Worm (Caenorhabditis elegans) whole organism, young adult: Measurements from ENCODE around the gene flp-3.

Source experiments
- B0019.2 ChIP-seq: fragments of 200-800 bp; sonication (Bioruptor generic); conservative IDR thresholded peaks from 2 replicates; pipeline ENCODE4 v1.3.6; 2022; ENCODE audit warnings: missing genetic modification reagents, missing genetic modification characterization, missing compliant biosample characterization
- B0035.1 ChIP-seq: sonication (generic microtip); optimal IDR thresholded peaks from 2 replicates; lab custom pipeline; 2016; ENCODE audit warnings: missing genetic modification characterization, mild to moderate bottlenecking, missing compliant biosample characterization, missing genotype, missing genetic modification reagents
- B0336.3 ChIP-seq: fragments of 200-800 bp; sonication (Bioruptor generic); IDR thresholded peaks from 2 replicates; pipeline ENCODE4 v1.3.6; 2022; ENCODE audit warnings: missing genetic modification characterization, missing compliant biosample characterization
- F10E7.11 ChIP-seq: sonication (generic microtip); optimal IDR thresholded peaks from 2 replicates; lab custom pipeline; 2017; ENCODE audit warnings: mild to moderate bottlenecking, missing genetic modification characterization, moderate library complexity, missing compliant biosample characterization
- F37B4.10 ChIP-seq: fragments of 200-800 bp; sonication (Bioruptor generic); IDR thresholded peaks from 2 replicates; pipeline ENCODE4 v1.3.6; 2022; ENCODE audit warnings: missing genetic modification characterization, missing compliant biosample characterization
- F57A8.1 ChIP-seq: fragments of 200-800 bp; sonication (Bioruptor generic); optimal IDR thresholded peaks from 2 replicates; lab custom pipeline; 2018; ENCODE audit warnings: mild to moderate bottlenecking, missing genetic modification characterization, moderate library complexity, missing compliant biosample characterization
- F57C9.4 ChIP-seq: sonication (generic microtip); optimal IDR thresholded peaks from 2 replicates; lab custom pipeline; 2017; ENCODE audit warnings: mild to moderate bottlenecking, missing genetic modification characterization, missing compliant biosample characterization
- K12H6.12 ChIP-seq: fragments of 200-800 bp; sonication (Bioruptor generic); optimal IDR thresholded peaks from 2 replicates; lab custom pipeline; 2018; ENCODE audit warnings: mild to moderate bottlenecking, missing genetic modification characterization, missing compliant biosample characterization
- Y53F4B.3 ChIP-seq: fragments of 200-800 bp; sonication (Bioruptor generic); IDR thresholded peaks from 2 replicates; pipeline ENCODE4 v1.3.6; 2022; ENCODE audit warnings: missing genetic modification reagents, missing genetic modification characterization, missing compliant biosample characterization
- Y53G8AR.9 ChIP-seq: fragments of 200-800 bp; sonication (Bioruptor generic); conservative IDR thresholded peaks from 2 replicates; pipeline ENCODE4 v1.3.6; 2022; ENCODE audit warnings: missing genetic modification reagents, missing genetic modification characterization, missing compliant biosample characterization
- Y56A3A.18 ChIP-seq: fragments of 200-800 bp; sonication (Bioruptor generic); IDR thresholded peaks from 2 replicates; pipeline ENCODE4 v1.3.6; 2022; ENCODE audit warnings: missing genetic modification reagents, missing genetic modification characterization, missing compliant biosample characterization
- ZK185.1 ChIP-seq: sonication (generic microtip); optimal IDR thresholded peaks from 2 replicates; lab custom pipeline; 2016; ENCODE audit warnings: mild to moderate bottlenecking, missing genetic modification characterization, missing compliant biosample characterization; ENCODE audit not compliant: poor library complexity, severe bottlenecking
- ama-1 ChIP-seq, 3 experiments: fragments of 150-350 bp in 1 of 3; sonication (generic microtip) in 2 of 3; optimal IDR thresholded peaks; 2 replicates each; lab custom pipeline; 2014 to 2018; ENCODE audit warnings: missing biosample characterization in 2 of 3, missing genetic modification characterization in 2 of 3, missing genetic modification reagents in 2 of 3
- aptf-3 ChIP-seq: fragments of 200-800 bp; sonication (Bioruptor generic); IDR thresholded peaks from 2 replicates; pipeline ENCODE4 v1.3.6; 2022; ENCODE audit warnings: missing genetic modification characterization, missing compliant biosample characterization
- atf-7 ChIP-seq: sonication (generic microtip); optimal IDR thresholded peaks from 2 replicates; lab custom pipeline; 2017; ENCODE audit warnings: mild to moderate bottlenecking, missing genetic modification characterization, missing compliant biosample characterization
- athp-1 ChIP-seq: sonication (generic microtip); optimal IDR thresholded peaks from 2 replicates; lab custom pipeline; 2017; ENCODE audit warnings: mild to moderate bottlenecking, missing genetic modification characterization, missing compliant biosample characterization
- bed-1 ChIP-seq: fragments of 200-800 bp; sonication (Bioruptor generic); IDR thresholded peaks from 2 replicates; pipeline ENCODE4 v1.3.6; 2022; ENCODE audit warnings: missing genetic modification reagents, missing genetic modification characterization, missing compliant biosample characterization
- bed-2 ChIP-seq: fragments of 200-800 bp; sonication (Bioruptor generic); IDR thresholded peaks from 2 replicates; pipeline ENCODE4 v1.3.6; 2022; ENCODE audit warnings: missing genetic modification reagents, missing genetic modification characterization, missing compliant biosample characterization
- ccch-3 ChIP-seq: fragments of 200-800 bp; sonication (Bioruptor generic); optimal IDR thresholded peaks from 2 replicates; lab custom pipeline; 2018; ENCODE audit warnings: mild to moderate bottlenecking, missing genetic modification characterization, missing compliant biosample characterization
- cebp-2 ChIP-seq: fragments of 200-800 bp; sonication (Bioruptor generic); IDR thresholded peaks from 2 replicates; pipeline ENCODE4 v1.3.6; 2022; ENCODE audit warnings: missing genetic modification characterization, missing compliant biosample characterization
- ceh-27 ChIP-seq: fragments of 200-800 bp; sonication (Bioruptor generic); optimal IDR thresholded peaks from 2 replicates; lab custom pipeline; 2018; ENCODE audit warnings: mild to moderate bottlenecking, missing genetic modification characterization, moderate library complexity, missing compliant biosample characterization
- egrh-3 ChIP-seq: fragments of 200-800 bp; sonication (Bioruptor generic); IDR thresholded peaks from 2 replicates; pipeline ENCODE4 v1.3.6; 2022; ENCODE audit warnings: missing genetic modification reagents, missing genetic modification characterization, missing compliant biosample characterization
- him-1 ChIP-seq: sonication (generic microtip); optimal IDR thresholded peaks from 2 replicates; lab custom pipeline; 2016; ENCODE audit warnings: missing genotype, missing genetic modification reagents, missing genetic modification characterization, missing compliant biosample characterization
- hlh-12 ChIP-seq: sonication (generic microtip); optimal IDR thresholded peaks from 2 replicates; lab custom pipeline; 2016; ENCODE audit warnings: missing genetic modification characterization, missing compliant biosample characterization
- hmg-1.2 ChIP-seq: fragments of 200-800 bp; sonication (Bioruptor generic); IDR thresholded peaks from 2 replicates; pipeline ENCODE4 v1.3.6; 2022; ENCODE audit warnings: missing genetic modification reagents, missing genetic modification characterization, missing compliant biosample characterization
- hrde-1 ChIP-seq: sonication (generic microtip); optimal IDR thresholded peaks from 2 replicates; lab custom pipeline; 2016; ENCODE audit warnings: missing genetic modification characterization, mild to moderate bottlenecking, missing compliant biosample characterization, moderate library complexity, missing genotype, missing genetic modification reagents, borderline replicate concordance
- hsf-1 ChIP-seq: fragments of 200-800 bp; sonication (Bioruptor generic); IDR thresholded peaks from 2 replicates; pipeline ENCODE4 v1.3.6; 2022; ENCODE audit warnings: missing genetic modification reagents, missing genetic modification characterization, missing compliant biosample characterization
- lag-1 ChIP-seq: fragments of 200-800 bp; sonication (Bioruptor generic); IDR thresholded peaks from 2 replicates; pipeline ENCODE4 v1.3.6; 2022; ENCODE audit warnings: missing genetic modification reagents, missing genetic modification characterization, missing compliant biosample characterization
- lin-26 ChIP-seq: fragments of 200-800 bp; sonication (Bioruptor generic); IDR thresholded peaks from 2 replicates; pipeline ENCODE4 v1.3.6; 2022; ENCODE audit warnings: missing genetic modification reagents, missing genetic modification characterization, missing compliant biosample characterization
- lin-40 ChIP-seq: sonication (generic microtip); optimal IDR thresholded peaks from 2 replicates; lab custom pipeline; 2016; ENCODE audit warnings: missing genetic modification characterization, mild to moderate bottlenecking, missing compliant biosample characterization, missing genotype, missing genetic modification reagents
- lsy-27 ChIP-seq: sonication (generic microtip); optimal IDR thresholded peaks from 2 replicates; lab custom pipeline; 2017; ENCODE audit warnings: missing genetic modification characterization, mild to moderate bottlenecking, missing compliant biosample characterization, antibody characterized with exemption, missing genotype, borderline replicate concordance; ENCODE audit not compliant: insufficient read depth
- madf-10 ChIP-seq: sonication (generic microtip); optimal IDR thresholded peaks from 2 replicates; lab custom pipeline; 2016; ENCODE audit warnings: mild to moderate bottlenecking, missing genetic modification characterization, missing compliant biosample characterization
- nfyb-1 ChIP-seq: fragments of 200-800 bp; sonication (Bioruptor generic); IDR thresholded peaks from 2 replicates; pipeline ENCODE4 v1.3.6; 2022; ENCODE audit warnings: missing genetic modification reagents, missing genetic modification characterization, missing compliant biosample characterization
- nhr-120 ChIP-seq: fragments of 200-800 bp; sonication (Bioruptor generic); IDR thresholded peaks from 2 replicates; pipeline ENCODE4 v1.3.6; 2022; ENCODE audit warnings: missing genetic modification characterization, missing compliant biosample characterization
- nhr-179 ChIP-seq: sonication (generic microtip); optimal IDR thresholded peaks from 2 replicates; lab custom pipeline; 2016; ENCODE audit warnings: mild to moderate bottlenecking, missing genetic modification characterization, missing compliant biosample characterization
- nhr-80 ChIP-seq: sonication (generic microtip); optimal IDR thresholded peaks from 2 replicates; lab custom pipeline; 2016; ENCODE audit warnings: missing genetic modification characterization, missing compliant biosample characterization
- rcor-1 ChIP-seq: fragments of 200-800 bp; sonication (Bioruptor generic); IDR thresholded peaks from 2 replicates; pipeline ENCODE4 v1.3.6; 2022; ENCODE audit warnings: missing genetic modification reagents, missing genetic modification characterization, missing compliant biosample characterization
- rpc-1 ChIP-seq, 2 experiments: fragments of 150-350 bp in 1 of 2; sonication (generic microtip) in 1 of 2; optimal IDR thresholded peaks; 2 replicates each; lab custom pipeline; 2014 to 2018; ENCODE audit warnings: missing biosample characterization in 1 of 2, missing genetic modification characterization in 1 of 2, missing genetic modification reagents in 1 of 2, missing genotype in 1 of 2
- somi-1 ChIP-seq: fragments of 200-800 bp; sonication (Bioruptor generic); optimal IDR thresholded peaks from 2 replicates; lab custom pipeline; 2018; ENCODE audit warnings: mild to moderate bottlenecking, missing genetic modification characterization, missing compliant biosample characterization
- tbp1 ChIP-seq: fragments of 200-800 bp; sonication (Bioruptor generic); optimal IDR thresholded peaks from 2 replicates; lab custom pipeline; 2018; ENCODE audit warnings: mild to moderate bottlenecking, missing genetic modification characterization, missing compliant biosample characterization
- tbx-9 ChIP-seq: sonication (generic microtip); optimal IDR thresholded peaks from 2 replicates; lab custom pipeline; 2016; ENCODE audit warnings: borderline replicate concordance, missing genetic modification characterization, inconsistent platforms, missing compliant biosample characterization
- tlf-1 ChIP-seq: fragments of 200-800 bp; sonication (Bioruptor generic); optimal IDR thresholded peaks from 2 replicates; lab custom pipeline; 2018; ENCODE audit warnings: mild to moderate bottlenecking, missing genetic modification characterization, missing compliant biosample characterization
- zfh-2 ChIP-seq: fragments of 200-800 bp; sonication (Bioruptor generic); conservative IDR thresholded peaks from 2 replicates; pipeline ENCODE4 v1.3.6; 2022; ENCODE audit warnings: missing genetic modification reagents, missing genetic modification characterization, missing compliant biosample characterization
- ztf-18 ChIP-seq: sonication (generic microtip); optimal IDR thresholded peaks from 2 replicates; lab custom pipeline; 2016; ENCODE audit warnings: missing genotype, mild to moderate bottlenecking, missing genetic modification characterization, missing compliant biosample characterization

flp-3 gene

ce11 chrX:10132546-10133032, 39.8 kb upstream of the flp-3 start (continued):
- peak; percentile 92 for TF ChIP-seq rpc-1 (optimal IDR thresholded peaks at IDR 0.05; lab: Kevin White, UChicago)
- peak; percentile 89 for TF ChIP-seq rpc-1 (tag; optimal IDR thresholded peaks at IDR 0.05; lab: Kevin White, UChicago)
- peak; percentile 96 for TF ChIP-seq tbp1
- TF ChIP-seq tlf-1, result peak; percentile 35
- 0 out of 2 replicates have a peak, but pooled peaks have one; percentile 65 for TF ChIP-seq aptf-3 (GFP tag; lab: Robert Waterston, UW)
- peak; percentile 50 for TF ChIP-seq ztf-18 (tag; lab: Kevin White, UChicago)
- peak; percentile 65; the same call in 1 of the 2 replicates for TF ChIP-seq B0336.3 (GFP tag; lab: Robert Waterston, UW)
- TF ChIP-seq hsf-1 (GFP tag; lab: Robert Waterston, UW), result peak; percentile 50; the same call in 1 of the 2 replicates
- peak; percentile 73 for TF ChIP-seq F10E7.11
- peak; percentile 43 for TF ChIP-seq hlh-12 (tag; lab: Kevin White, UChicago)
- peak; percentile 69 for TF ChIP-seq athp-1 (tag; lab: Kevin White, UChicago)
- peak; percentile 19 for TF ChIP-seq K12H6.12 (tag; lab: Kevin White, UChicago)
- TF ChIP-seq ceh-27, result peak; percentile 39
- TF ChIP-seq nfyb-1, result 0 out of 2 replicates have a peak, but pooled peaks have one; percentile 38
- TF ChIP-seq hrde-1 (tag; lab: Kevin White, UChicago), result peak; percentile 35
- peak; percentile 27 for TF ChIP-seq somi-1 (GFP tag; lab: Kevin White, UChicago)
- TF ChIP-seq Y53G8AR.9 (GFP tag; lab: Robert Waterston, UW), result 0 out of 2 replicates have a peak, but pooled peaks have one; percentile 18

ce11 chrX:10130159-10130558, 37.4 kb upstream of the flp-3 start:
- TF ChIP-seq nhr-80 (tag; lab: Kevin White, UChicago), result peak; percentile 18
- no peak for TF ChIP-seq atf-7 (tag; lab: Kevin White, UChicago)

- TF ChIP-seq K12H6.12 (tag; lab: Kevin White, UChicago) (no peak), Y53F4B.3 (GFP tag; lab: Robert Waterston, UW) (no peak), rcor-1 (GFP tag; lab: Robert Waterston, UW) (0 out of 2 replicates have a peak, but pooled peaks have one; percentile 33), somi-1 (GFP tag; lab: Kevin White, UChicago) (peak; percentile 29), F37B4.10 (GFP tag; lab: Robert Waterston, UW) (no peak), atf-7 (tag; lab: Kevin White, UChicago) (no peak), lin-40 (no peak), ZK185.1 (tag; lab: Kevin White, UChicago) (peak; percentile 41), bed-1 (GFP tag; lab: Robert Waterston, UW) (no peak), B0019.2 (no peak), B0035.1 (tag; lab: Kevin White, UChicago) (no peak), lag-1 (GFP tag; lab: Robert Waterston, UW) (no peak), nhr-120 (GFP tag; lab: Robert Waterston, UW) (no peak), hmg-1.2 (peak; percentile 56), him-1 (peak; percentile 46), nhr-179 (no peak), cebp-2 (GFP tag; lab: Robert Waterston, UW) (no peak), madf-10 (tag; lab: Kevin White, UChicago) (peak; percentile 45), lin-26 (GFP tag; lab: Robert Waterston, UW) (peak; percentile 83), bed-2 (GFP tag; lab: Robert Waterston, UW) (no peak), hlh-12 (tag; lab: Kevin White, UChicago) (peak; percentile 52), F57A8.1 (GFP tag; lab: Kevin White, UChicago) (no peak), athp-1 (tag; lab: Kevin White, UChicago) (peak; percentile 47), F57C9.4 (tag; lab: Kevin White, UChicago) (no peak), ama-1 (optimal IDR thresholded peaks at IDR 0.05; lab: Kevin White, UChicago) (no peak), ama-1 (GFP tag; optimal IDR thresholded peaks at IDR 0.05; lab: Kevin White, UChicago) (peak; percentile 3 to 57), ccch-3 (GFP tag; lab: Kevin White, UChicago) (no peak), egrh-3 (GFP tag; lab: Robert Waterston, UW) (no peak), tbp1 (peak; percentile 88), Y56A3A.18 (GFP tag; lab: Robert Waterston, UW) (0 out of 2 replicates have a peak, but pooled peaks have one; percentile 52), zfh-2 (GFP tag; lab: Robert Waterston, UW) (no peak), tbx-9 (tag; lab: Kevin White, UChicago) (no peak), lsy-27 (no peak)
Measured at ce11 chrX:10124338-10124737, 31.6 kb upstream of the flp-3 start.
